Fruit fly (Drosophila melanogaster) S2 (cell line): ENCODE data around the gene Irp-1B.

Source experiments
- CG8478 ChIP-seq: fragments of >200 bp; optimal IDR thresholded peaks from 2 replicates; lab custom pipeline; 2018
- CTCF ChIP-seq, 2 experiments: fragments of >200 bp; optimal IDR thresholded peaks; 2 replicates each; lab custom pipeline; 2018

dm6 chr3R:10377849-10378248 is 34.8 kb downstream of the Irp-1B start, which contains the start of gene Rfx:
- TF ChIP-seq CG8478 (lab: Kevin White, UChicago) (no peak), CTCF (optimal IDR thresholded peaks at IDR 0.05; lab: Kevin White, UChicago) (peak in 1 of 2 experiments; percentile 9)
